Fruit fly (Drosophila melanogaster) whole organism, embryonic: ENCODE data around the gene CG14817.

Source experiments
- Adf1 ChIP-seq: fragments of 200-800 bp; sonication (Bioruptor generic); IDR thresholded peaks from 2 replicates; pipeline ENCODE4 v1.3.6; 2022; ENCODE audit warnings: missing biosample characterization, missing genetic modification characterization
- Atf6 ChIP-seq: fragments of 200-800 bp; sonication (Bioruptor generic); IDR thresholded peaks from 2 replicates; pipeline ENCODE4 v1.3.6; 2022; ENCODE audit warnings: missing biosample characterization, missing genetic modification characterization
- CG10274 ChIP-seq: fragments of 200-800 bp; sonication (Bioruptor generic); optimal IDR thresholded peaks from 3 replicates; lab custom pipeline; 2017; ENCODE audit warnings: missing biosample characterization, mild to moderate bottlenecking, missing genetic modification characterization
- CG10462 ChIP-seq: fragments of 200-800 bp; sonication (Bioruptor generic); optimal IDR thresholded peaks from 2 replicates; lab custom pipeline; 2016; ENCODE audit warnings: missing biosample characterization, missing genetic modification characterization
- CG11456 ChIP-seq: fragments of 200-800 bp; sonication (Bioruptor generic); IDR thresholded peaks from 3 replicates; pipeline ENCODE4 v1.3.6; 2022; ENCODE audit warnings: missing biosample characterization, missing genetic modification characterization
- CG12071 ChIP-seq: fragments of 200-800 bp; sonication (Bioruptor generic); optimal IDR thresholded peaks from 3 replicates; lab custom pipeline; 2018; ENCODE audit warnings: missing biosample characterization, mild to moderate bottlenecking, missing genetic modification characterization
- CG12236 ChIP-seq: fragments of 200-800 bp; sonication (Bioruptor generic); optimal IDR thresholded peaks from 2 replicates; lab custom pipeline; 2016; ENCODE audit warnings: missing biosample characterization, missing genetic modification characterization
- CG13424 ChIP-seq: fragments of 200-800 bp; sonication (Bioruptor generic); optimal IDR thresholded peaks from 2 replicates; lab custom pipeline; 2019; ENCODE audit warnings: missing biosample characterization, mild to moderate bottlenecking, missing genetic modification characterization, moderate library complexity
- CG13624 ChIP-seq: fragments of 200-800 bp; sonication (Bioruptor generic); optimal IDR thresholded peaks from 2 replicates; lab custom pipeline; 2016; ENCODE audit warnings: missing biosample characterization, missing genetic modification characterization
- CG15696 ChIP-seq: fragments of 200-800 bp; sonication (Bioruptor generic); optimal IDR thresholded peaks from 2 replicates; lab custom pipeline; 2019; ENCODE audit warnings: missing biosample characterization, mild to moderate bottlenecking, missing genetic modification characterization, moderate library complexity
- CG1602 ChIP-seq: fragments of 200-800 bp; sonication (Bioruptor generic); optimal IDR thresholded peaks from 3 replicates; lab custom pipeline; 2016; ENCODE audit warnings: missing biosample characterization, missing genetic modification characterization
- CG16863 ChIP-seq: fragments of 200-800 bp; sonication (Bioruptor generic); optimal IDR thresholded peaks from 3 replicates; lab custom pipeline; 2016; ENCODE audit warnings: missing biosample characterization, missing genetic modification characterization
- CG17328 ChIP-seq: fragments of 200-800 bp; sonication (Bioruptor generic); IDR thresholded peaks from 2 replicates; pipeline ENCODE4 v1.3.6; 2022; ENCODE audit warnings: missing biosample characterization, missing genetic modification characterization
- CG17802 ChIP-seq: fragments of 200-800 bp; sonication (Bioruptor generic); optimal IDR thresholded peaks from 2 replicates; lab custom pipeline; 2018; ENCODE audit warnings: missing biosample characterization, mild to moderate bottlenecking, missing genetic modification characterization, moderate library complexity
- CG17912 ChIP-seq: fragments of 200-800 bp; sonication (Bioruptor generic); optimal IDR thresholded peaks from 2 replicates; lab custom pipeline; 2018; ENCODE audit warnings: missing biosample characterization, mild to moderate bottlenecking, missing genetic modification characterization
- CG30403 ChIP-seq: fragments of 200-800 bp; sonication (Bioruptor generic); optimal IDR thresholded peaks from 3 replicates; lab custom pipeline; 2016; ENCODE audit warnings: missing biosample characterization, missing genetic modification characterization
- CG34224 ChIP-seq: fragments of 200-800 bp; sonication (Bioruptor generic); IDR thresholded peaks from 3 replicates; pipeline ENCODE4 v1.3.6; 2022; ENCODE audit warnings: missing biosample characterization, missing genetic modification characterization; ENCODE audit not compliant: partially characterized antibody
- CG6765 ChIP-seq: fragments of 200-800 bp; sonication (Bioruptor generic); optimal IDR thresholded peaks from 3 replicates; lab custom pipeline; 2017; ENCODE audit warnings: missing biosample characterization, mild to moderate bottlenecking, missing genetic modification characterization
- CG7839 ChIP-seq: fragments of 200-800 bp; sonication (Bioruptor generic); optimal IDR thresholded peaks from 3 replicates; lab custom pipeline; 2018; ENCODE audit warnings: missing biosample characterization, mild to moderate bottlenecking, missing genetic modification characterization, moderate library complexity
- CG7987 ChIP-seq: fragments of 200-800 bp; sonication (Bioruptor generic); optimal IDR thresholded peaks from 2 replicates; lab custom pipeline; 2018; ENCODE audit warnings: missing biosample characterization, mild to moderate bottlenecking, missing genetic modification characterization, moderate library complexity
- Camta ChIP-seq: fragments of 200-800 bp; sonication (Bioruptor generic); optimal IDR thresholded peaks from 2 replicates; lab custom pipeline; 2016; ENCODE audit warnings: missing biosample characterization, missing genetic modification characterization
- E2f1 ChIP-seq: fragments of 200-800 bp; sonication (Bioruptor generic); IDR thresholded peaks from 2 replicates; pipeline ENCODE4 v1.3.6; 2022; ENCODE audit warnings: missing biosample characterization, missing genetic modification characterization
- Fer3 ChIP-seq: fragments of 200-800 bp; sonication (Bioruptor generic); optimal IDR thresholded peaks from 2 replicates; lab custom pipeline; 2018; ENCODE audit warnings: missing biosample characterization, mild to moderate bottlenecking, missing genetic modification characterization, moderate library complexity
- Gsc ChIP-seq: fragments of 200-800 bp; sonication (Bioruptor generic); IDR thresholded peaks from 2 replicates; pipeline ENCODE4 v1.3.6; 2022; ENCODE audit warnings: missing biosample characterization, missing genetic modification characterization
- HHEX ChIP-seq: fragments of 200-800 bp; sonication (Bioruptor generic); optimal IDR thresholded peaks from 3 replicates; lab custom pipeline; 2017; ENCODE audit warnings: missing biosample characterization, mild to moderate bottlenecking, missing genetic modification characterization, missing genetic modification reagents
- Hmx ChIP-seq: fragments of 200-800 bp; sonication (Bioruptor generic); optimal IDR thresholded peaks from 2 replicates; lab custom pipeline; 2016; ENCODE audit warnings: missing biosample characterization, missing genetic modification characterization
- Hr78 ChIP-seq, 2 experiments: fragments of 200-800 bp in 1 of 2; fragments of >200 bp in 1 of 2; sonication (Bioruptor generic) in 1 of 2; optimal IDR thresholded peaks; 2 replicates each; lab custom pipeline; 2017 to 2019; ENCODE audit warnings: missing biosample characterization in 2 of 2, missing genetic modification characterization in 2 of 2, mild to moderate bottlenecking in 1 of 2, moderate library complexity in 1 of 2
- Lpt ChIP-seq: fragments of >200 bp; optimal IDR thresholded peaks from 2 replicates; lab custom pipeline; 2018; ENCODE audit warnings: missing biosample characterization, missing genetic modification characterization
- Mad ChIP-seq: fragments of 200-800 bp; sonication (Bioruptor generic); optimal IDR thresholded peaks from 2 replicates; lab custom pipeline; 2016; ENCODE audit warnings: missing biosample characterization, missing genetic modification characterization
- Nf-YB ChIP-seq: fragments of 200-800 bp; sonication (Bioruptor generic); optimal IDR thresholded peaks from 3 replicates; lab custom pipeline; 2019; ENCODE audit warnings: missing biosample characterization, mild to moderate bottlenecking, missing genetic modification characterization, moderate library complexity
- Oaz ChIP-seq: fragments of 200-800 bp; sonication (Bioruptor generic); IDR thresholded peaks from 2 replicates; pipeline ENCODE4 v1.3.6; 2022; ENCODE audit warnings: missing biosample characterization, missing genetic modification characterization
- Poxn ChIP-seq: fragments of 200-800 bp; sonication (Bioruptor generic); IDR thresholded peaks from 2 replicates; pipeline ENCODE4 v1.3.6; 2022; ENCODE audit warnings: missing biosample characterization, missing genetic modification characterization
- Rfx ChIP-seq: fragments of 200-800 bp; sonication (Bioruptor generic); IDR thresholded peaks from 2 replicates; pipeline ENCODE4 v1.3.6; 2022; ENCODE audit warnings: missing biosample characterization, missing genetic modification characterization
- ab ChIP-seq: fragments of 200-800 bp; sonication (Bioruptor generic); optimal IDR thresholded peaks from 2 replicates; lab custom pipeline; 2016; ENCODE audit warnings: missing biosample characterization, missing genetic modification characterization
- al ChIP-seq: fragments of 200-800 bp; sonication (Bioruptor generic); IDR thresholded peaks from 2 replicates; pipeline ENCODE4 v1.3.6; 2022; ENCODE audit warnings: missing biosample characterization, missing genetic modification characterization
- cas ChIP-seq: fragments of 200-800 bp; sonication (Bioruptor generic); IDR thresholded peaks from 2 replicates; pipeline ENCODE4 v1.3.6; 2022; ENCODE audit warnings: missing biosample characterization, missing genetic modification characterization
- corto ChIP-seq: fragments of 200-800 bp; sonication (Bioruptor generic); optimal IDR thresholded peaks from 2 replicates; lab custom pipeline; 2016; ENCODE audit warnings: missing biosample characterization, mild to moderate bottlenecking, missing genetic modification characterization, moderate library complexity
- dan ChIP-seq: fragments of 200-800 bp; sonication (Bioruptor generic); IDR thresholded peaks from 2 replicates; pipeline ENCODE4 v1.3.6; 2022; ENCODE audit warnings: missing biosample characterization, missing genetic modification characterization
- dati ChIP-seq: fragments of 200-800 bp; sonication (Bioruptor generic); IDR thresholded peaks from 2 replicates; pipeline ENCODE4 v1.3.6; 2022; ENCODE audit warnings: missing biosample characterization, missing genetic modification characterization
- ewg ChIP-seq: fragments of 200-800 bp; sonication (Bioruptor generic); optimal IDR thresholded peaks from 3 replicates; lab custom pipeline; 2017; ENCODE audit warnings: mild to moderate bottlenecking, missing biosample characterization, missing genetic modification reagents, missing genetic modification characterization
- gce ChIP-seq: fragments of 200-800 bp; sonication (Bioruptor generic); IDR thresholded peaks from 3 replicates; pipeline ENCODE4 v1.3.6; 2022; ENCODE audit warnings: missing biosample characterization, missing genetic modification characterization
- ind ChIP-seq: fragments of 200-800 bp; sonication (Bioruptor generic); optimal IDR thresholded peaks from 3 replicates; lab custom pipeline; 2016; ENCODE audit warnings: missing biosample characterization, missing genetic modification characterization
- inv ChIP-seq: fragments of 200-800 bp; sonication (Bioruptor generic); IDR thresholded peaks from 2 replicates; pipeline ENCODE4 v1.3.6; 2022; ENCODE audit warnings: missing biosample characterization, missing genetic modification characterization; ENCODE audit not compliant: partially characterized antibody
- ken ChIP-seq: fragments of 200-800 bp; sonication (Bioruptor generic); IDR thresholded peaks from 3 replicates; pipeline ENCODE4 v1.3.6; 2022; ENCODE audit warnings: missing biosample characterization, missing genetic modification characterization
- klu ChIP-seq: fragments of 200-800 bp; sonication (Bioruptor generic); IDR thresholded peaks from 2 replicates; pipeline ENCODE4 v1.3.6; 2022; ENCODE audit warnings: missing biosample characterization, missing genetic modification characterization
- lov ChIP-seq, 2 experiments: fragments of 200-800 bp in 1 of 2; fragments of >200 bp in 1 of 2; sonication (Bioruptor generic) in 1 of 2; IDR thresholded peaks in 1 of 2; optimal IDR thresholded peaks in 1 of 2; 2 replicates in 1 of 2; 3 replicates in 1 of 2; pipeline versions ENCODE4 v1.3.6 to Lab custom; 2017 to 2022; ENCODE audit warnings: missing biosample characterization in 1 of 2, missing genetic modification characterization in 1 of 2
- prd ChIP-seq, 3 experiments: fragments of >200 bp in 2 of 3; fragments of 200-800 bp in 1 of 3; sonication (Bioruptor generic) in 1 of 3; optimal IDR thresholded peaks in 2 of 3; IDR thresholded peaks in 1 of 3; 2 replicates in 2 of 3; 3 replicates in 1 of 3; pipeline versions ENCODE4 v1.3.6 to Lab custom; 2017 to 2022; ENCODE audit warnings: missing biosample characterization in 1 of 3, missing genetic modification characterization in 1 of 3
- pzg ChIP-seq: fragments of 200-800 bp; sonication (Bioruptor generic); optimal IDR thresholded peaks from 3 replicates; lab custom pipeline; 2018; ENCODE audit warnings: missing biosample characterization, mild to moderate bottlenecking, missing genetic modification characterization, moderate library complexity
- usp ChIP-seq: fragments of >200 bp; optimal IDR thresholded peaks from 2 replicates; lab custom pipeline; 2017; ENCODE audit warnings: missing biosample characterization, missing genetic modification characterization
- zfh1 ChIP-seq: fragments of 200-800 bp; sonication (Bioruptor generic); IDR thresholded peaks from 3 replicates; pipeline ENCODE4 v1.3.6; 2022; ENCODE audit warnings: missing biosample characterization, missing genetic modification characterization

The CG14817 gene

dm6 chrX:1907727-1908264, 30.7 kb upstream of the CG14817 start, which contains the start of gene mip130 (continued):
- TF ChIP-seq CG7839 (tag; lab: Kevin White, UChicago), result peak; percentile 66
- no peak for TF ChIP-seq klu (GFP tag; lab: Robert Waterston, UW)
- TF ChIP-seq CG7987 (GFP tag; lab: Kevin White, UChicago), result no peak
- TF ChIP-seq CG13624 (GFP tag; lab: Kevin White, UChicago), result peak; percentile 57
- TF ChIP-seq Atf6 (GFP tag; lab: Robert Waterston, UW), result peak; percentile 66
- TF ChIP-seq CG17328, result no peak
- peak; percentile 38 for TF ChIP-seq Rfx
- peak; percentile 51 for TF ChIP-seq pzg (GFP tag; lab: Kevin White, UChicago)
- TF ChIP-seq CG6765 (GFP tag; lab: Kevin White, UChicago), result no peak
- TF ChIP-seq CG10274 (GFP tag; lab: Kevin White, UChicago), result peak; percentile 99
- no peak for TF ChIP-seq dati (GFP tag; lab: Robert Waterston, UW)
- peak; percentile 35 for TF ChIP-seq CG13424 (tag; lab: Kevin White, UChicago)
- TF ChIP-seq CG16863, result no peak
- peak; percentile 6 for TF ChIP-seq CG12071
- TF ChIP-seq prd (optimal IDR thresholded peaks at IDR 0.05; lab: Kevin White, UChicago), result no peak
- TF ChIP-seq prd (GFP tag; IDR thresholded peaks at IDR 0.05; lab: Robert Waterston, UW), result peak; percentile 40; the same call in 1 of the 3 replicates
- TF ChIP-seq CG11456 (GFP tag; lab: Robert Waterston, UW), result peak; percentile 54; the same call in 1 of the 3 replicates
- TF ChIP-seq CG10462 (GFP tag; lab: Kevin White, UChicago), result no peak
- TF ChIP-seq Adf1 (GFP tag; lab: Robert Waterston, UW), result no peak
- TF ChIP-seq ab (GFP tag; lab: Kevin White, UChicago), result no peak
- TF ChIP-seq ken, result no peak
- no peak for TF ChIP-seq Hr78 (GFP tag; optimal IDR thresholded peaks at IDR 0.05; lab: Kevin White, UChicago)
- TF ChIP-seq Poxn (GFP tag; lab: Robert Waterston, UW), result no peak
- no peak for TF ChIP-seq usp
- no peak for TF ChIP-seq cas (GFP tag; lab: Robert Waterston, UW)
- no peak for TF ChIP-seq CG17802 (tag; lab: Kevin White, UChicago)
- 0 out of 3 replicates have a peak, but pooled peaks have one; percentile 37 for TF ChIP-seq zfh1 (GFP tag; lab: Robert Waterston, UW)
- no peak for TF ChIP-seq Mad (GFP tag; lab: Kevin White, UChicago)
- TF ChIP-seq CG17912 (GFP tag; lab: Kevin White, UChicago), result no peak
- TF ChIP-seq Lpt (GFP tag; lab: Kevin White, UChicago), result no peak
- peak; percentile 65; the same call in 1 of the 2 replicates for TF ChIP-seq inv
- peak; percentile 13 for TF ChIP-seq Fer3 (tag; lab: Kevin White, UChicago)
- TF ChIP-seq Hmx (GFP tag; lab: Kevin White, UChicago), result no peak
- TF ChIP-seq al (GFP tag; lab: Robert Waterston, UW), result 0 out of 2 replicates have a peak, but pooled peaks have one; percentile 34
- no peak for TF ChIP-seq corto
- TF ChIP-seq ind (GFP tag; lab: Kevin White, UChicago), result peak; percentile 57
- TF ChIP-seq HHEX, result peak; percentile 50
- no peak for TF ChIP-seq lov (optimal IDR thresholded peaks at IDR 0.05; lab: Kevin White, UChicago)
- no peak for TF ChIP-seq lov (GFP tag; IDR thresholded peaks at IDR 0.05; lab: Robert Waterston, UW)
- peak; percentile 24 for TF ChIP-seq CG1602
- TF ChIP-seq CG12236 (GFP tag; lab: Kevin White, UChicago), result no peak
- peak; percentile 54 for TF ChIP-seq Camta (GFP tag; lab: Kevin White, UChicago)
- no peak for TF ChIP-seq dan (GFP tag; lab: Robert Waterston, UW)
- no peak for TF ChIP-seq Nf-YB (GFP tag; lab: Kevin White, UChicago)
- TF ChIP-seq ewg (GFP tag; lab: Kevin White, UChicago), result no peak
- TF ChIP-seq CG30403 (GFP tag; lab: Kevin White, UChicago), result peak; percentile 27
- TF ChIP-seq CG15696 (tag; lab: Kevin White, UChicago), result peak; percentile 40
- TF ChIP-seq E2f1 (GFP tag; lab: Robert Waterston, UW), result peak; percentile 40; the same call in 1 of the 2 replicates
- 0 out of 2 replicates have a peak, but pooled peaks have one; percentile 16 for TF ChIP-seq Oaz (GFP tag; lab: Robert Waterston, UW)
- TF ChIP-seq CG34224 (GFP tag; lab: Robert Waterston, UW), result peak; percentile 81
- TF ChIP-seq Gsc, result no peak
- TF ChIP-seq gce (GFP tag; lab: Robert Waterston, UW), result no peak
